Worm (Caenorhabditis elegans) whole organism, L4 larva: Measurements from ENCODE around the gene luc-7L.

Experiments
- D1046.2 ChIP-seq: fragments of 200-800 bp; sonication (Bioruptor generic); IDR thresholded peaks from 2 replicates; pipeline ENCODE4 v1.3.6; 2022; ENCODE audit warnings: missing genetic modification characterization, missing compliant biosample characterization
- F37D6.2 ChIP-seq: sonication (generic microtip); optimal IDR thresholded peaks from 2 replicates; lab custom pipeline; 2016; ENCODE audit warnings: mild to moderate bottlenecking, missing genetic modification characterization, missing compliant biosample characterization
- F49E8.2 ChIP-seq: sonication (generic microtip); optimal IDR thresholded peaks from 2 replicates; lab custom pipeline; 2016; ENCODE audit warnings: missing compliant biosample characterization, mild to moderate bottlenecking, missing genetic modification characterization, borderline replicate concordance
- R02D3.7 ChIP-seq: fragments of 150-350 bp; sonication (generic microtip); optimal IDR thresholded peaks from 3 replicates; lab custom pipeline; 2014; ENCODE audit warnings: missing biosample characterization, missing genetic modification characterization
- Y48G9A.11 ChIP-seq: fragments of 200-800 bp; sonication (Bioruptor generic); IDR thresholded peaks from 2 replicates; pipeline ENCODE4 v1.3.6; 2022; ENCODE audit warnings: missing genetic modification reagents, missing genetic modification characterization, missing compliant biosample characterization
- Y75B8A.6 ChIP-seq: fragments of 200-800 bp; sonication (Bioruptor generic); IDR thresholded peaks from 2 replicates; pipeline ENCODE4 v1.3.6; 2022; ENCODE audit warnings: missing genetic modification reagents, missing genetic modification characterization, missing compliant biosample characterization
- aha-1 ChIP-seq: fragments of 150-350 bp; peaks from one replicate; lab custom pipeline; 2014; ENCODE audit warnings: missing biosample characterization, missing genetic modification characterization
- aly-2 ChIP-seq: sonication (generic microtip); optimal IDR thresholded peaks from 2 replicates; lab custom pipeline; 2018; ENCODE audit warnings: missing biosample characterization, missing genetic modification characterization
- ama-1 ChIP-seq: fragments of 150-350 bp; optimal IDR thresholded peaks from 2 replicates; lab custom pipeline; 2014; ENCODE audit warnings: inconsistent platforms, mixed read lengths
- ceh-62 ChIP-seq: sonication (generic microtip); optimal IDR thresholded peaks from 2 replicates; lab custom pipeline; 2017; ENCODE audit warnings: missing biosample characterization, missing genetic modification characterization
- cey-2 ChIP-seq: sonication (generic microtip); optimal IDR thresholded peaks from 3 replicates; lab custom pipeline; 2017; ENCODE audit warnings: missing genetic modification characterization, mild to moderate bottlenecking, missing compliant biosample characterization, antibody characterized with exemption, borderline replicate concordance; ENCODE audit not compliant: insufficient read depth
- daf-19 ChIP-seq: fragments of 200-800 bp; sonication (Bioruptor generic); conservative IDR thresholded peaks from 2 replicates; pipeline ENCODE4 v1.3.6; 2022; ENCODE audit warnings: missing genetic modification characterization, missing compliant biosample characterization
- daf-8 ChIP-seq: fragments of 200-800 bp; sonication (Bioruptor generic); IDR thresholded peaks from 2 replicates; pipeline ENCODE4 v1.3.6; 2022; ENCODE audit warnings: missing genetic modification characterization, missing compliant biosample characterization
- dmd-8 ChIP-seq: fragments of 200-800 bp; sonication (Bioruptor generic); IDR thresholded peaks from 2 replicates; pipeline ENCODE4 v1.3.6; 2022; ENCODE audit warnings: missing genetic modification characterization, missing compliant biosample characterization
- dmd-9 ChIP-seq: fragments of 200-800 bp; sonication (Bioruptor generic); IDR thresholded peaks from 2 replicates; pipeline ENCODE4 v1.3.6; 2022; ENCODE audit warnings: missing genetic modification reagents, missing genetic modification characterization, missing compliant biosample characterization
- dpl-1 ChIP-seq: fragments of 150-350 bp; optimal IDR thresholded peaks from 2 replicates; lab custom pipeline; 2014; ENCODE audit warnings: missing biosample characterization, missing genetic modification reagents, missing genetic modification characterization
- duxl-1 ChIP-seq: sonication (generic microtip); optimal IDR thresholded peaks from 2 replicates; lab custom pipeline; 2016; ENCODE audit warnings: mild to moderate bottlenecking, missing genetic modification characterization, moderate library complexity, missing compliant biosample characterization; ENCODE audit not compliant: poor library complexity
- dve-1 ChIP-seq: sonication (generic microtip); optimal IDR thresholded peaks from 2 replicates; lab custom pipeline; 2017; ENCODE audit warnings: antibody characterized with exemption, mild to moderate bottlenecking, missing genetic modification characterization, missing compliant biosample characterization; ENCODE audit not compliant: insufficient read depth
- gei-8 ChIP-seq: fragments of 200-800 bp; sonication (Bioruptor generic); optimal IDR thresholded peaks from 2 replicates; lab custom pipeline; 2018; ENCODE audit warnings: mild to moderate bottlenecking, missing genetic modification characterization, missing compliant biosample characterization
- hlh-30 ChIP-seq: sonication (generic microtip); optimal IDR thresholded peaks from 2 replicates; lab custom pipeline; 2017; ENCODE audit warnings: antibody characterized with exemption, mild to moderate bottlenecking, missing genetic modification characterization, missing compliant biosample characterization; ENCODE audit not compliant: insufficient read depth
- hmg-1.1 ChIP-seq: fragments of 200-800 bp; sonication (Bioruptor generic); IDR thresholded peaks from 2 replicates; pipeline ENCODE4 v1.3.6; 2022; ENCODE audit warnings: missing genetic modification reagents, missing genetic modification characterization, missing compliant biosample characterization
- lin-13 ChIP-seq: fragments of 150-350 bp; optimal IDR thresholded peaks from 2 replicates; lab custom pipeline; 2014; ENCODE audit warnings: missing biosample characterization, missing genetic modification reagents, missing genetic modification characterization
- lin-38 ChIP-seq: fragments of 200-800 bp; sonication (Bioruptor generic); IDR thresholded peaks from 2 replicates; pipeline ENCODE4 v1.3.6; 2022; ENCODE audit warnings: missing genetic modification reagents, missing genetic modification characterization, missing compliant biosample characterization
- lsy-2 ChIP-seq, 2 experiments: fragments of 150-350 bp in 1 of 2; sonication (generic microtip) in 1 of 2; optimal IDR thresholded peaks; 2 replicates each; lab custom pipeline; 2014 to 2017; ENCODE audit warnings: missing biosample characterization in 2 of 2, missing genetic modification characterization in 2 of 2
- madf-5 ChIP-seq, 2 experiments: fragments of 200-800 bp; sonication (Bioruptor generic); IDR thresholded peaks; 2 replicates each; pipeline ENCODE4 v1.3.6; 2022; ENCODE audit warnings: missing compliant biosample characterization in 2 of 2, missing genetic modification characterization in 2 of 2
- madf-9 ChIP-seq: fragments of 200-800 bp; sonication (Bioruptor generic); conservative IDR thresholded peaks from 2 replicates; pipeline ENCODE4 v1.3.6; 2022; ENCODE audit warnings: missing genetic modification reagents, missing genetic modification characterization, missing compliant biosample characterization
- mdt-29 ChIP-seq: fragments of 200-800 bp; sonication (Bioruptor generic); IDR thresholded peaks from 2 replicates; pipeline ENCODE4 v1.3.6; 2022; ENCODE audit warnings: missing genetic modification reagents, missing genetic modification characterization, missing compliant biosample characterization
- mep-1 ChIP-seq: fragments of 150-350 bp; sonication (generic microtip); optimal IDR thresholded peaks from 3 replicates; lab custom pipeline; 2014; ENCODE audit warnings: missing biosample characterization, missing genetic modification characterization
- mes-2 ChIP-seq: sonication (generic microtip); optimal IDR thresholded peaks from 2 replicates; lab custom pipeline; 2016; ENCODE audit warnings: missing genotype, mild to moderate bottlenecking, missing genetic modification characterization, missing compliant biosample characterization; ENCODE audit not compliant: poor library complexity, severe bottlenecking
- nhr-11 ChIP-seq: fragments of 150-350 bp; optimal IDR thresholded peaks from 2 replicates; lab custom pipeline; 2014; ENCODE audit warnings: missing biosample characterization, missing genetic modification characterization
- nhr-6 ChIP-seq: fragments of 150-350 bp; optimal IDR thresholded peaks from 2 replicates; lab custom pipeline; 2014; ENCODE audit warnings: missing biosample characterization, missing genetic modification characterization
- nhr-76 ChIP-seq: fragments of 150-350 bp; optimal IDR thresholded peaks from 2 replicates; lab custom pipeline; 2014; ENCODE audit warnings: missing biosample characterization, missing genetic modification characterization
- pha-4 ChIP-seq, 2 experiments: fragments of 150-350 bp in 1 of 2; fragments of 200-800 bp in 1 of 2; sonication (Bioruptor generic) in 1 of 2; IDR thresholded peaks in 1 of 2; optimal IDR thresholded peaks in 1 of 2; 2 replicates each; pipeline versions ENCODE4 v1.3.6 to Lab custom; 2014 to 2022; ENCODE audit warnings: missing genetic modification characterization in 2 of 2, missing genetic modification reagents in 2 of 2, missing biosample characterization in 1 of 2, missing compliant biosample characterization in 1 of 2
- saeg-2 ChIP-seq: fragments of 200-800 bp; sonication (Bioruptor generic); IDR thresholded peaks from 2 replicates; pipeline ENCODE4 v1.3.6; 2022; ENCODE audit warnings: missing genetic modification reagents, missing genetic modification characterization, missing compliant biosample characterization
- tag-97 ChIP-seq: fragments of 200-800 bp; sonication (Bioruptor generic); IDR thresholded peaks from 2 replicates; pipeline ENCODE4 v1.3.6; 2022; ENCODE audit warnings: missing genetic modification characterization, missing compliant biosample characterization
- unc-130 ChIP-seq: sonication (generic microtip); optimal IDR thresholded peaks from 2 replicates; lab custom pipeline; 2016; ENCODE audit warnings: missing genetic modification reagents, missing genetic modification characterization, missing compliant biosample characterization
- unc-39 ChIP-seq: sonication (generic microtip); optimal IDR thresholded peaks from 2 replicates; lab custom pipeline; 2017; ENCODE audit warnings: missing biosample characterization, missing genetic modification characterization
- unc-62 ChIP-seq, 3 experiments: fragments of 150-350 bp in 1 of 3; sonication (generic microtip); optimal IDR thresholded peaks in 2 of 3; peaks in 1 of 3; 1 replicate in 1 of 3; 2 replicates in 2 of 3; lab custom pipeline; 2014 to 2017; ENCODE audit warnings: missing biosample characterization in 3 of 3, missing genetic modification characterization in 3 of 3, missing genetic modification reagents in 3 of 3, missing genotype in 1 of 3
- vab-7 ChIP-seq: fragments of 200-800 bp; sonication (Bioruptor generic); IDR thresholded peaks from 2 replicates; pipeline ENCODE4 v1.3.6; 2022; ENCODE audit warnings: missing genetic modification reagents, missing genetic modification characterization, missing compliant biosample characterization
- zfp-2 ChIP-seq: sonication (generic microtip); optimal IDR thresholded peaks from 2 replicates; lab custom pipeline; 2016; ENCODE audit warnings: mild to moderate bottlenecking, missing genetic modification characterization, missing compliant biosample characterization

luc-7L gene

ce11 chrII:7669409-7669808 lies 37.9 kb downstream of the luc-7L start (continued):
- TF ChIP-seq madf-9, result no peak
- TF ChIP-seq unc-39 (tag; lab: Kevin White, UChicago), result no peak
- no peak for TF ChIP-seq vab-7 (GFP tag; lab: Robert Waterston, UW)
- TF ChIP-seq daf-19 (GFP tag; lab: Robert Waterston, UW), result no peak
- TF ChIP-seq D1046.2 (GFP tag; lab: Robert Waterston, UW), result no peak
- TF ChIP-seq tag-97 (GFP tag; lab: Robert Waterston, UW), result no peak
- no peak for TF ChIP-seq madf-5 (GFP tag; IDR thresholded peaks at IDR 0.05; lab: Robert Waterston, UW)
- no peak for TF ChIP-seq aly-2 (tag; lab: Kevin White, UChicago)
- peak; percentile 53 for TF ChIP-seq lin-13 (GFP tag; lab: Kevin White, UChicago)
- no peak for TF ChIP-seq nhr-76 (tag; lab: Kevin White, UChicago)
- TF ChIP-seq lsy-2 (tag; optimal IDR thresholded peaks at IDR 0.05; lab: Kevin White, UChicago), result peak in 1 of 2 experiments; percentile 58

- TF ChIP-seq hlh-30 (tag; lab: Kevin White, UChicago) (peak; percentile 17), Y75B8A.6 (GFP tag; lab: Robert Waterston, UW) (no peak), F37D6.2 (tag; lab: Kevin White, UChicago) (no peak), mep-1 (tag; lab: Kevin White, UChicago) (peak; percentile 17)
Measured at ce11 chrII:7666967-7667366, 40.3 kb downstream of the luc-7L start, which contains the start of gene lir-2. Gene lir-2 (plus strand): TSS chrII:7667267.

ce11 chrII:7666338-7666737 lies 40.9 kb downstream of the luc-7L start:
- TF ChIP-seq nhr-11 (tag; lab: Kevin White, UChicago) (no peak), duxl-1 (tag; lab: Kevin White, UChicago) (no peak), pha-4 (GFP tag; IDR thresholded peaks at IDR 0.05; lab: Robert Waterston, UW) (no peak), pha-4 (tag; optimal IDR thresholded peaks at IDR 0.05; lab: Kevin White, UChicago) (no peak), dmd-8 (GFP tag; lab: Robert Waterston, UW) (no peak), aha-1 (tag; lab: Kevin White, UChicago) (peak; percentile 88), unc-62 (GFP tag; optimal IDR thresholded peaks at IDR 0.05 in 1 of 2; lab: Kevin White, UChicago) (peak in 1 of 2 experiments; percentile 95), unc-62 (tag; optimal IDR thresholded peaks at IDR 0.05; lab: Kevin White, UChicago) (no peak)
- TF ChIP-seq, all 104 proteins: peak for 2

ce11 chrII:7663704-7664660 lies 43.3 kb downstream of the luc-7L start, which contains the start of the genes F18A1.7 and rpa-1:
Gene F18A1.7 (minus strand): TSS chrII:7663754.
Gene rpa-1 (plus strand): TSS chrII:7664582.
- TF ChIP-seq ceh-62 (tag; lab: Kevin White, UChicago) (no peak), hlh-30 (tag; lab: Kevin White, UChicago) (peak; percentile 13), lin-38 (peak; percentile 68), dpl-1 (GFP tag; lab: Kevin White, UChicago) (peak; percentile 73), madf-9 (no peak), dve-1 (tag; lab: Kevin White, UChicago) (no peak), gei-8 (no peak), vab-7 (GFP tag; lab: Robert Waterston, UW) (no peak), Y48G9A.11 (GFP tag; lab: Robert Waterston, UW) (peak; percentile 43; the same call in 1 of the 2 replicates), lsy-2 (tag; optimal IDR thresholded peaks at IDR 0.05; lab: Kevin White, UChicago) (peak in 1 of 2 experiments; percentile 23), saeg-2 (no peak), R02D3.7 (tag; lab: Kevin White, UChicago) (peak; percentile 58), unc-130 (GFP tag; lab: Kevin White, UChicago) (peak; percentile 72), aha-1 (tag; lab: Kevin White, UChicago) (peak; percentile 88), hmg-1.1 (GFP tag; lab: Robert Waterston, UW) (no peak), zfp-2 (no peak), cey-2 (tag; lab: Kevin White, UChicago) (no peak), F49E8.2 (tag; lab: Kevin White, UChicago) (peak; percentile 44), ama-1 (lab: Kevin White, UChicago) (no peak), daf-8 (GFP tag; lab: Robert Waterston, UW) (no peak), mes-2 (tag; lab: Kevin White, UChicago) (peak; percentile 55), mdt-29 (no peak), dmd-9 (GFP tag; lab: Robert Waterston, UW) (no peak), nhr-6 (tag; lab: Kevin White, UChicago) (no peak)
